Fruit fly (Drosophila melanogaster) whole organism, embryonic: ENCODE measurements around the gene CG17738.
A peak's percentile ranks its signal among the peaks of the same experiment; 100 is the strongest.

Source experiments
- Adf1 ChIP-seq: fragments of 200-800 bp; sonication (Bioruptor generic); IDR thresholded peaks from 2 replicates; pipeline ENCODE4 v1.3.6; 2022; ENCODE audit warnings: missing biosample characterization, missing genetic modification characterization
- Awh ChIP-seq: fragments of 200-800 bp; sonication (Bioruptor generic); IDR thresholded peaks from 2 replicates; pipeline ENCODE4, ENCODE4 v1.3.6; 2022; ENCODE audit warnings: missing biosample characterization, missing genetic modification characterization
- CG10147 ChIP-seq: fragments of 200-800 bp; sonication (Bioruptor generic); optimal IDR thresholded peaks from 2 replicates; lab custom pipeline; 2019; ENCODE audit warnings: missing biosample characterization, mild to moderate bottlenecking, missing genetic modification characterization, moderate library complexity
- CG10366 ChIP-seq: fragments of 200-800 bp; sonication (Bioruptor generic); IDR thresholded peaks from 2 replicates; pipeline ENCODE4 v1.3.6; 2022; ENCODE audit warnings: missing biosample characterization, missing genetic modification characterization
- CG11723 ChIP-seq: fragments of 200-800 bp; sonication (Bioruptor generic); optimal IDR thresholded peaks from 2 replicates; lab custom pipeline; 2017; ENCODE audit warnings: missing biosample characterization, mild to moderate bottlenecking, missing genetic modification characterization
- CG12659 ChIP-seq: fragments of 200-800 bp; sonication (Bioruptor generic); optimal IDR thresholded peaks from 3 replicates; lab custom pipeline; 2017; ENCODE audit warnings: mild to moderate bottlenecking, missing biosample characterization, missing genetic modification reagents, missing genetic modification characterization
- CG12769 ChIP-seq: fragments of 200-800 bp; sonication (Bioruptor generic); optimal IDR thresholded peaks from 2 replicates; lab custom pipeline; 2019; ENCODE audit warnings: missing biosample characterization, mild to moderate bottlenecking, missing genetic modification characterization, moderate library complexity
- CG13424 ChIP-seq: fragments of 200-800 bp; sonication (Bioruptor generic); optimal IDR thresholded peaks from 2 replicates; lab custom pipeline; 2019; ENCODE audit warnings: missing biosample characterization, mild to moderate bottlenecking, missing genetic modification characterization, moderate library complexity
- CG1647 ChIP-seq: fragments of 200-800 bp; sonication (Bioruptor generic); optimal IDR thresholded peaks from 3 replicates; lab custom pipeline; 2016; ENCODE audit warnings: missing biosample characterization, missing genetic modification characterization
- CG18764 ChIP-seq: fragments of 200-800 bp; sonication (Bioruptor generic); optimal IDR thresholded peaks from 3 replicates; lab custom pipeline; 2016; ENCODE audit warnings: missing biosample characterization, missing genetic modification characterization
- CG2199 ChIP-seq: fragments of 200-800 bp; sonication (Bioruptor generic); IDR thresholded peaks from 3 replicates; pipeline ENCODE4 v1.3.6; 2022; ENCODE audit warnings: missing biosample characterization, missing genetic modification characterization
- CG30431 ChIP-seq: fragments of 200-800 bp; sonication (Bioruptor generic); optimal IDR thresholded peaks from 2 replicates; lab custom pipeline; 2017; ENCODE audit warnings: missing biosample characterization, missing genetic modification characterization
- CG3407 ChIP-seq: fragments of 200-800 bp; sonication (Bioruptor generic); optimal IDR thresholded peaks from 2 replicates; lab custom pipeline; 2018; ENCODE audit warnings: missing biosample characterization, mild to moderate bottlenecking, missing genetic modification characterization
- CG4282 ChIP-seq: fragments of 200-800 bp; sonication (Bioruptor generic); optimal IDR thresholded peaks from 2 replicates; lab custom pipeline; 2016; ENCODE audit warnings: missing biosample characterization, missing genetic modification characterization
- CG4404 ChIP-seq: fragments of 200-800 bp; sonication (Bioruptor generic); IDR thresholded peaks from 2 replicates; pipeline ENCODE4 v1.3.6; 2022; ENCODE audit warnings: missing biosample characterization, missing genetic modification characterization
- CG4854 ChIP-seq: fragments of 200-800 bp; sonication (Bioruptor generic); optimal IDR thresholded peaks from 2 replicates; lab custom pipeline; 2016; ENCODE audit warnings: missing biosample characterization, missing genetic modification characterization, inconsistent platforms
- CG5953 ChIP-seq: fragments of 200-800 bp; sonication (Bioruptor generic); IDR thresholded peaks from 2 replicates; pipeline ENCODE4 v1.3.6; 2022; ENCODE audit warnings: missing biosample characterization, missing genetic modification characterization
- CG6689 ChIP-seq: fragments of 200-800 bp; sonication (Bioruptor generic); IDR thresholded peaks from 2 replicates; pipeline ENCODE4 v1.3.6; 2022; ENCODE audit warnings: missing biosample characterization, missing genetic modification characterization
- CG7839 ChIP-seq: fragments of 200-800 bp; sonication (Bioruptor generic); optimal IDR thresholded peaks from 3 replicates; lab custom pipeline; 2018; ENCODE audit warnings: missing biosample characterization, mild to moderate bottlenecking, missing genetic modification characterization, moderate library complexity
- CkIIα-i1 ChIP-seq: fragments of 200-800 bp; sonication (Bioruptor generic); IDR thresholded peaks from 2 replicates; pipeline ENCODE4 v1.3.6; 2022; ENCODE audit warnings: missing biosample characterization, missing genetic modification characterization
- Dbx ChIP-seq: fragments of 200-800 bp; sonication (Bioruptor generic); IDR thresholded peaks from 3 replicates; pipeline ENCODE4 v1.3.6; 2022; ENCODE audit warnings: missing biosample characterization, missing genetic modification characterization
- Dip3 ChIP-seq: fragments of 200-800 bp; sonication (Bioruptor generic); optimal IDR thresholded peaks from 3 replicates; lab custom pipeline; 2016; ENCODE audit warnings: missing biosample characterization, missing genetic modification characterization
- Drgx ChIP-seq: fragments of 200-800 bp; sonication (Bioruptor generic); IDR thresholded peaks from 2 replicates; pipeline ENCODE4 v1.3.6; 2022; ENCODE audit warnings: missing biosample characterization, missing genetic modification characterization
- ERR ChIP-seq: fragments of 200-800 bp; sonication (Bioruptor generic); optimal IDR thresholded peaks from 2 replicates; lab custom pipeline; 2016; ENCODE audit warnings: missing biosample characterization, missing genetic modification characterization
- Eip74EF ChIP-seq, 2 experiments: fragments of 200-800 bp in 1 of 2; fragments of >200 bp in 1 of 2; sonication (Bioruptor generic) in 1 of 2; optimal IDR thresholded peaks; 2 replicates each; lab custom pipeline; 2017 to 2019; ENCODE audit warnings: missing biosample characterization in 2 of 2, missing genetic modification characterization in 2 of 2, mild to moderate bottlenecking in 1 of 2, moderate library complexity in 1 of 2
- Ets65A ChIP-seq: fragments of 200-800 bp; sonication (Bioruptor generic); peaks from one replicate; lab custom pipeline; 2016; ENCODE audit warnings: missing biosample characterization, missing genetic modification characterization
- Ets97D ChIP-seq: fragments of 200-800 bp; sonication (Bioruptor generic); optimal IDR thresholded peaks from 3 replicates; lab custom pipeline; 2016; ENCODE audit warnings: missing biosample characterization, missing genetic modification characterization
- HLH3B ChIP-seq: fragments of 200-800 bp; sonication (Bioruptor generic); IDR thresholded peaks from 2 replicates; pipeline ENCODE4 v1.3.6; 2022; ENCODE audit warnings: missing biosample characterization, missing genetic modification characterization
- Kr ChIP-seq: fragments of 200-800 bp; sonication (Bioruptor generic); optimal IDR thresholded peaks from 2 replicates; lab custom pipeline; 2017; ENCODE audit warnings: missing biosample characterization, mild to moderate bottlenecking, missing genetic modification characterization
- NC2α ChIP-seq: fragments of 200-800 bp; sonication (Bioruptor generic); optimal IDR thresholded peaks from 2 replicates; lab custom pipeline; 2016; ENCODE audit warnings: missing biosample characterization, missing genetic modification characterization
- Sin3A ChIP-seq: fragments of >200 bp; optimal IDR thresholded peaks from 2 replicates; lab custom pipeline; 2018
- Tbp ChIP-seq: fragments of >200 bp; optimal IDR thresholded peaks from 2 replicates; lab custom pipeline; 2018; ENCODE audit warnings: missing biosample characterization, missing genetic modification characterization
- cg ChIP-seq: fragments of 200-800 bp; sonication (Bioruptor generic); optimal IDR thresholded peaks from 3 replicates; lab custom pipeline; 2019; ENCODE audit warnings: missing biosample characterization, mild to moderate bottlenecking, missing genetic modification characterization, moderate library complexity
- dati ChIP-seq: fragments of 200-800 bp; sonication (Bioruptor generic); IDR thresholded peaks from 2 replicates; pipeline ENCODE4 v1.3.6; 2022; ENCODE audit warnings: missing biosample characterization, missing genetic modification characterization
- eyg ChIP-seq: fragments of 200-800 bp; sonication (Bioruptor generic); optimal IDR thresholded peaks from 3 replicates; lab custom pipeline; 2016; ENCODE audit warnings: missing biosample characterization, missing genetic modification characterization
- fd102C ChIP-seq: fragments of 200-800 bp; sonication (Bioruptor generic); optimal IDR thresholded peaks from 2 replicates; lab custom pipeline; 2018; ENCODE audit warnings: missing biosample characterization, mild to moderate bottlenecking, missing genetic modification characterization, moderate library complexity
- fd64A ChIP-seq: fragments of 200-800 bp; sonication (Bioruptor generic); optimal IDR thresholded peaks from 3 replicates; lab custom pipeline; 2018; ENCODE audit warnings: missing biosample characterization, mild to moderate bottlenecking, missing genetic modification characterization
- grn ChIP-seq: fragments of 200-800 bp; sonication (Bioruptor generic); optimal IDR thresholded peaks from 3 replicates; lab custom pipeline; 2017; ENCODE audit warnings: missing biosample characterization, missing genetic modification characterization
- insv ChIP-seq, 2 experiments: fragments of 200-800 bp; sonication (Bioruptor generic); optimal IDR thresholded peaks; 3 replicates each; lab custom pipeline; 2016 to 2018; ENCODE audit warnings: missing biosample characterization in 2 of 2, missing genetic modification characterization in 2 of 2
- oc ChIP-seq: fragments of 200-800 bp; sonication (Bioruptor generic); optimal IDR thresholded peaks from 2 replicates; lab custom pipeline; 2018; ENCODE audit warnings: missing biosample characterization, mild to moderate bottlenecking, missing genetic modification characterization, moderate library complexity
- pfk ChIP-seq: fragments of 200-800 bp; sonication (Bioruptor generic); optimal IDR thresholded peaks from 2 replicates; lab custom pipeline; 2018; ENCODE audit warnings: missing biosample characterization, mild to moderate bottlenecking, missing genetic modification characterization, moderate library complexity
- scrt ChIP-seq: fragments of 200-800 bp; sonication (Bioruptor generic); optimal IDR thresholded peaks from 2 replicates; lab custom pipeline; 2018; ENCODE audit warnings: missing biosample characterization, mild to moderate bottlenecking, missing genetic modification characterization, moderate library complexity
- sens ChIP-seq: fragments of 200-800 bp; sonication (Bioruptor generic); peaks from one replicate; lab custom pipeline; 2016; ENCODE audit warnings: missing biosample characterization, missing genetic modification characterization
- sisA ChIP-seq: fragments of 200-800 bp; sonication (Bioruptor generic); IDR thresholded peaks from 2 replicates; pipeline ENCODE4 v1.3.6; 2022; ENCODE audit warnings: missing biosample characterization, missing genetic modification characterization
- slbo ChIP-seq: fragments of 200-800 bp; sonication (Bioruptor generic); IDR thresholded peaks from 2 replicates; pipeline ENCODE4 v1.3.6; 2022; ENCODE audit warnings: missing biosample characterization, missing genetic modification characterization
- sob ChIP-seq: fragments of 200-800 bp; sonication (Bioruptor generic); IDR thresholded peaks from 2 replicates; pipeline ENCODE4 v1.3.6; 2022; ENCODE audit warnings: missing biosample characterization, missing genetic modification characterization
- tap ChIP-seq: fragments of 200-800 bp; optimal IDR thresholded peaks from 3 replicates; lab custom pipeline; 2019; ENCODE audit warnings: missing biosample characterization, mild to moderate bottlenecking, missing genetic modification characterization, moderate library complexity
- tgo ChIP-seq: fragments of 200-800 bp; sonication (Bioruptor generic); IDR thresholded peaks from 3 replicates; pipeline ENCODE4 v1.3.6; 2022; ENCODE audit warnings: missing biosample characterization, missing genetic modification characterization
- unc-4 ChIP-seq: fragments of 200-800 bp; sonication (Bioruptor generic); IDR thresholded peaks from 2 replicates; pipeline ENCODE4 v1.3.6; 2022; ENCODE audit warnings: missing biosample characterization, missing genetic modification characterization; ENCODE audit not compliant: partially characterized antibody
- yki ChIP-seq: fragments of >200 bp; optimal IDR thresholded peaks from 3 replicates; lab custom pipeline; 2018
- zen ChIP-seq: fragments of 200-800 bp; sonication (Bioruptor generic); optimal IDR thresholded peaks from 3 replicates; lab custom pipeline; 2018; ENCODE audit warnings: missing biosample characterization, mild to moderate bottlenecking, missing genetic modification characterization, moderate library complexity
- zf30C ChIP-seq: fragments of 200-800 bp; sonication (Bioruptor generic); optimal IDR thresholded peaks from 3 replicates; lab custom pipeline; 2018; ENCODE audit warnings: missing biosample characterization, mild to moderate bottlenecking, missing genetic modification characterization

CG17738 gene

dm6 chr3R:12221366-12221916, 49.2 kb upstream of the CG17738 start, which contains the start of gene CG4860 (continued):
- no peak for TF ChIP-seq unc-4
- TF ChIP-seq tgo (GFP tag; lab: Robert Waterston, UW) = peak; percentile 89
- no peak for TF ChIP-seq cg
- TF ChIP-seq scrt (GFP tag; lab: Kevin White, UChicago) = peak; percentile 71
- TF ChIP-seq dati (GFP tag; lab: Robert Waterston, UW) = peak; percentile 43; the same call in 1 of the 2 replicates
- peak; percentile 90 for TF ChIP-seq CG7839 (tag; lab: Kevin White, UChicago)
- TF ChIP-seq tap (tag; lab: Kevin White, UChicago) = peak; percentile 63
- TF ChIP-seq CG18764 (GFP tag; lab: Kevin White, UChicago) = peak; percentile 75
- peak; percentile 75 for TF ChIP-seq CG12769 (tag; lab: Kevin White, UChicago)
- no peak for TF ChIP-seq fd64A (GFP tag; lab: Kevin White, UChicago)
- TF ChIP-seq NC2α (GFP tag; lab: Kevin White, UChicago) = peak; percentile 56
- peak; percentile 69; the same call in 1 of the 2 replicates for TF ChIP-seq Awh (GFP tag; lab: Robert Waterston, UW)
- peak; percentile 98 for TF ChIP-seq Ets65A
- TF ChIP-seq eyg = peak; percentile 53
- TF ChIP-seq CG5953 (GFP tag; lab: Robert Waterston, UW) = peak; percentile 80
- no peak for TF ChIP-seq oc
- TF ChIP-seq Kr (GFP tag; lab: Kevin White, UChicago) = no peak
- TF ChIP-seq grn (GFP tag; lab: Kevin White, UChicago) = no peak
- TF ChIP-seq CG6689 = peak; percentile 85
- no peak for TF ChIP-seq Sin3A (lab: Kevin White, UChicago)
- TF ChIP-seq CG4282 (GFP tag; lab: Kevin White, UChicago) = peak; percentile 49
- peak; percentile 74 for TF ChIP-seq CG3407 (GFP tag; lab: Kevin White, UChicago)
- peak; percentile 88 for TF ChIP-seq Dbx
- 0 out of 2 replicates have a peak, but pooled peaks have one; percentile 35 for TF ChIP-seq CG4404
- peak; percentile 94 for TF ChIP-seq slbo (GFP tag; lab: Robert Waterston, UW)
- peak in 1 of 2 experiments; percentile 11 for TF ChIP-seq insv (GFP tag; optimal IDR thresholded peaks at IDR 0.05; lab: Kevin White, UChicago)
- no peak for TF ChIP-seq Eip74EF (GFP tag; optimal IDR thresholded peaks at IDR 0.05; lab: Kevin White, UChicago)
- peak; percentile 91 for TF ChIP-seq CG12659 (GFP tag; lab: Kevin White, UChicago)
- TF ChIP-seq sob (GFP tag; lab: Robert Waterston, UW) = peak; percentile 90
- peak; percentile 44 for TF ChIP-seq ERR (GFP tag; lab: Kevin White, UChicago)
- 0 out of 3 replicates have a peak, but pooled peaks have one; percentile 53 for TF ChIP-seq CG2199 (GFP tag; lab: Robert Waterston, UW)
- peak; percentile 78 for TF ChIP-seq CG1647 (GFP tag; lab: Kevin White, UChicago)
- no peak for TF ChIP-seq pfk
- TF ChIP-seq HLH3B (GFP tag; lab: Robert Waterston, UW) = peak; percentile 86
- TF ChIP-seq CG10147 (GFP tag; lab: Kevin White, UChicago) = peak; percentile 76
- peak; percentile 64 for TF ChIP-seq CG4854
- no peak for TF ChIP-seq zf30C (GFP tag; lab: Kevin White, UChicago)
- peak; percentile 93 for TF ChIP-seq CG13424 (tag; lab: Kevin White, UChicago)
- no peak for TF ChIP-seq Tbp
- peak; percentile 63 for TF ChIP-seq CG30431 (GFP tag; lab: Kevin White, UChicago)
- peak; percentile 82 for TF ChIP-seq Dip3 (GFP tag; lab: Kevin White, UChicago)
- peak; percentile 69 for TF ChIP-seq Adf1
- TF ChIP-seq CG10366 (GFP tag; lab: Robert Waterston, UW) = peak; percentile 89
- no peak for TF ChIP-seq CkIIα-i1 (GFP tag; lab: Robert Waterston, UW)
- no peak for TF ChIP-seq fd102C (GFP tag; lab: Kevin White, UChicago)
- peak; percentile 57 for TF ChIP-seq CG11723 (GFP tag; lab: Kevin White, UChicago)
- TF ChIP-seq Ets97D = peak; percentile 48
- TF ChIP-seq zen (tag; lab: Kevin White, UChicago) = peak; percentile 26
- peak; percentile 96 for TF ChIP-seq sens (GFP tag; lab: Kevin White, UChicago)
- TF ChIP-seq Drgx = peak; percentile 88
- TF ChIP-seq yki (lab: Kevin White, UChicago) = no peak
- peak; percentile 74 for TF ChIP-seq sisA (GFP tag; lab: Robert Waterston, UW)
